Fruit fly (Drosophila melanogaster) whole organism, adult: Measurements from ENCODE around the gene Gr33a.

Experiments
- CG11617 ChIP-seq: fragments of 200-800 bp; sonication (Bioruptor generic); optimal IDR thresholded peaks from 2 replicates; lab custom pipeline; 2017; ENCODE audit warnings: mild to moderate bottlenecking, missing biosample characterization, missing genetic modification reagents, missing genetic modification characterization
- CG12768 ChIP-seq: fragments of 200-800 bp; sonication (Bioruptor generic); optimal IDR thresholded peaks from 2 replicates; lab custom pipeline; 2017; ENCODE audit warnings: missing biosample characterization, missing genetic modification characterization, mild to moderate bottlenecking, moderate library complexity, missing genetic modification reagents
- CG14711 ChIP-seq: fragments of 200-800 bp; sonication (Bioruptor generic); optimal IDR thresholded peaks from 2 replicates; lab custom pipeline; 2018; ENCODE audit warnings: missing biosample characterization, mild to moderate bottlenecking, missing genetic modification characterization, moderate library complexity
- CG1620 ChIP-seq: fragments of 200-800 bp; sonication (Bioruptor generic); optimal IDR thresholded peaks from 2 replicates; lab custom pipeline; 2016; ENCODE audit warnings: missing biosample characterization, missing genetic modification characterization
- CG33017 ChIP-seq: fragments of 200-800 bp; sonication (Bioruptor generic); optimal IDR thresholded peaks from 2 replicates; lab custom pipeline; 2018; ENCODE audit warnings: missing biosample characterization, mild to moderate bottlenecking, missing genetic modification characterization, moderate library complexity
- CG5204 ChIP-seq: fragments of 200-800 bp; sonication (Bioruptor generic); optimal IDR thresholded peaks from 2 replicates; lab custom pipeline; 2016; ENCODE audit warnings: missing biosample characterization, missing genetic modification characterization
- CG7045 ChIP-seq: fragments of 200-800 bp; sonication (Bioruptor generic); optimal IDR thresholded peaks from 2 replicates; lab custom pipeline; 2017; ENCODE audit warnings: missing biosample characterization, mild to moderate bottlenecking, missing genetic modification characterization
- CG7101 ChIP-seq: fragments of 200-800 bp; sonication (Bioruptor generic); optimal IDR thresholded peaks from 2 replicates; lab custom pipeline; 2018; ENCODE audit warnings: missing biosample characterization, mild to moderate bottlenecking, missing genetic modification characterization, moderate library complexity
- Clk ChIP-seq: fragments of 200-800 bp; sonication (Bioruptor generic); optimal IDR thresholded peaks from 2 replicates; lab custom pipeline; 2017; ENCODE audit warnings: missing biosample characterization, missing genetic modification characterization
- Crg-1 ChIP-seq: fragments of 200-800 bp; sonication (Bioruptor generic); optimal IDR thresholded peaks from 2 replicates; lab custom pipeline; 2016; ENCODE audit warnings: missing biosample characterization, missing genetic modification characterization
- Hr96 ChIP-seq: fragments of 200-800 bp; sonication (Bioruptor generic); optimal IDR thresholded peaks from 2 replicates; lab custom pipeline; 2016; ENCODE audit warnings: missing biosample characterization, missing genetic modification characterization
- Mnt ChIP-seq: fragments of 200-800 bp; sonication (Bioruptor generic); optimal IDR thresholded peaks from 2 replicates; lab custom pipeline; 2016; ENCODE audit warnings: missing biosample characterization, mild to moderate bottlenecking, missing genetic modification characterization
- bab1 ChIP-seq: fragments of 200-800 bp; sonication (Bioruptor generic); optimal IDR thresholded peaks from 3 replicates; lab custom pipeline; 2019; ENCODE audit warnings: missing biosample characterization, mild to moderate bottlenecking, missing genetic modification characterization, moderate library complexity
- cic ChIP-seq: fragments of 200-800 bp; sonication (Bioruptor generic); optimal IDR thresholded peaks from 2 replicates; lab custom pipeline; 2017; ENCODE audit warnings: missing biosample characterization, mild to moderate bottlenecking, missing genetic modification characterization, moderate library complexity
- cnc ChIP-seq, 2 experiments: fragments of >200 bp; optimal IDR thresholded peaks; 2 replicates each; lab custom pipeline; 2017
- kay ChIP-seq: fragments of 200-800 bp; sonication (Bioruptor generic); peaks from one replicate; lab custom pipeline; 2016; ENCODE audit warnings: missing biosample characterization, missing genetic modification characterization, borderline replicate concordance
- ovo ChIP-seq: fragments of 200-800 bp; sonication (Bioruptor generic); optimal IDR thresholded peaks from 2 replicates; lab custom pipeline; 2016; ENCODE audit warnings: missing biosample characterization, missing genetic modification characterization
- pad ChIP-seq: fragments of 200-800 bp; sonication (Bioruptor generic); optimal IDR thresholded peaks from 3 replicates; lab custom pipeline; 2017; ENCODE audit warnings: missing biosample characterization, missing genetic modification characterization, mild to moderate bottlenecking, moderate library complexity, missing genetic modification reagents
- tj ChIP-seq: fragments of 200-800 bp; sonication (Bioruptor generic); optimal IDR thresholded peaks from 3 replicates; lab custom pipeline; 2017; ENCODE audit warnings: missing biosample characterization, mild to moderate bottlenecking, missing genetic modification characterization, moderate library complexity
- toe ChIP-seq: fragments of 200-800 bp; sonication (Bioruptor generic); optimal IDR thresholded peaks from 2 replicates; lab custom pipeline; 2016; ENCODE audit warnings: missing biosample characterization, missing genetic modification characterization

Gene Gr33a

DNA sequence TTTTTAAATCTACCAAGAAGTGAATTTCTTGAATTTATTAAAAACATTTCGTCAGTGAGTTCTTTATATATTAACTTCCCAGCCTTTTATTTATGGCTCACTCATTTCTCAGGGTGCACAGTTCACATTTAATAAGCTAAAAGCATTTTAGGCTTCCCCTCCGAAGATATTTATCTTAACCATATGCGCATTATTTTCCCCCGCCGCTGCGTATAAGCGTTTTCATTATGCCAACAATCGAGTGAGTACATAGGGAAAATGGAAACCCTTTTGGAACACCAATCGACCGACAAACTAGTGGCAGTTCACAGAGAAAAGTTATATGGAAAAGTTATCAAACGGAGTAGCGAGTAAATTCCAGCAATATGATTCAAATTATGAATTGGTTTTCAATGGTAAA is at the start of gene Gr33a:
TSS of gene Gr33a (plus strand) at position 301 of the 400 bp plus-strand sequence.
- TF ChIP-seq bab1 (GFP tag; lab: Kevin White, UChicago) (no peak), kay (peak; percentile 4)

DNA sequence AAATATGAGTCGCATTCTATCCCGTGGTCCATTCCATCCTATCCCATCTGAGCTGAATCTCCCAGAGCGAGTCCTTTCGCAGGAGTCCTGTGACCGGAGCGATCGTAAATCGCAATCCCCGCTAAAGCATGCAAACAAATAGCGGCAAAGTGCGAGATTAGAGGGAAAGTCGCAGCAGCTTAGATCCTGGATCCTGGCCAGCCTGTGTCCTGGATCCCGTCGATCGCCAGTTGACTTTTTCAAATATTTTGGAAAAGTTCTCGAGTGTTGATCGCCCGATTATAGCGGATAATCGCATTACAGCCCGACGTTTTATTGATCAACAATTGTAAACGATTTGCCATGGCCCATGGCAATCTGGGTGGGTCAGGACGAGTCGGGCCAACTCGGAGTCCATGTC is 48.7 kb upstream of the Gr33a start:
- TF ChIP-seq CG7045 (GFP tag; lab: Kevin White, UChicago): no peak
- no peak for TF ChIP-seq Hr96 (GFP tag; lab: Kevin White, UChicago)
- no peak for TF ChIP-seq CG33017
- TF ChIP-seq tj: no peak

DNA sequence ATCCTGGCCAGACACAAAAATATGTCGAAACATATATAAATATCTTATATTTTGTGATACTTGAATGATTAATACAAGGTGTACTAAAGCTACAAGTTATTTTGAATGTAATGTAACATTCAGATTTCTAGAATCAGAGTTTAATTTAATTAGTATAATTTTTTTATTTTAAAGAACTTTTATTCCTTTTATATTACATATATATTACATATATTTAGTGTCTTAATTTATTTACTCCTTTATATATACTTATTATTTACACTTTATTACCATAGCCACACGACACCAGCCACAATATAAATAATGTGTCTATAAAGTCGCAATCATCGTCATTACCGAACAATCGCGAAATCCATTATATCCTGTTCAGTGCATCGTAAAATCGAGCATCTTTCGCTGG is 46.3 kb upstream of the Gr33a start, which contains the start of gene Pex19:
TSS of gene Pex19 (plus strand) at position 301 of the 400 bp plus-strand sequence.
- TF ChIP-seq CG33017: no peak
- no peak for TF ChIP-seq kay
- TF ChIP-seq Crg-1: no peak

DNA sequence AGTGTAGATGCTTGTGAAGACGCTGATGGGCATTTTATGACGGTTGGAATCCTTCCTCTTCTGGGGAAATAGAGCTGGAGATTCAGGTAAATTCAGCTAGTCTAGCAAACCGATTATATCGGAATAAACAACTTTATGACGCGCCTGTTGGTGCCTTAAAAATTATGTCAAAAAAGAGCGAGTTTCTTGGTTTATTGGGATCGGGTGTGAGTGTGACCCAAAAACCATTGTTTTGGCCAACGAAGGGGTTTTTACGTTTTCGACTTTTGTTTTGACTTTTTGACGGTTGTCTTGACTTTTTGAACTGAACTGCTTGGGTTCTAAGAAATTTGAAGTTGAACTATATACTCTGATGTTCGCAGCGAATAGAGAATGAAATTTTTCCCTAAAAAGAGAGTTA is 45.8 kb upstream of the Gr33a start:
- TF ChIP-seq ovo (GFP tag; lab: Kevin White, UChicago) (no peak), tj (no peak), CG7045 (GFP tag; lab: Kevin White, UChicago) (no peak), CG12768 (no peak), pad (no peak), Clk (GFP tag; lab: Kevin White, UChicago) (no peak), CG1620 (GFP tag; lab: Kevin White, UChicago) (no peak), CG14711 (tag; lab: Kevin White, UChicago) (no peak), Hr96 (GFP tag; lab: Kevin White, UChicago) (no peak), Crg-1 (no peak)

DNA sequence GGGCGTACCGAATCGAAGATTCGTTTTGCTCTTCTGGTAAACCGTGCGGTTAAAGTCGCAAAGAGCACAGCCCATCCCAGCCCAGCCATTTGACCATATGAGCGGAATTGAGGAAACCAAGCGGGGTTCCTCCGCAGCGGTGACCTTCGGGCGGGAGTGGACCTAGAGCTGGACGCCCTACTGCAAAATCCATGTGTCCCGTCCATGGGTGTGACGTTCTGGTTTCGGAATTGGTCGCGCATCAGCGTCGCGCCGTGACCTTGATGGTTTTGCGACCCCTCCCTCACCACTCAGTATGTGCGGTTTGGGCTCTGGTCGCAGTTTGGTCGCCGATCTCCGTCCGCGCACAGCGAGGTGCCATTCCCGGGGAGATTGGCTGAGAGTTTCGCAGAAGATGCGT is 45.1 kb upstream of the Gr33a start:
- TF ChIP-seq kay (no peak), ovo (GFP tag; lab: Kevin White, UChicago) (no peak), CG5204 (no peak), toe (GFP tag; lab: Kevin White, UChicago) (no peak), Crg-1 (no peak), CG1620 (GFP tag; lab: Kevin White, UChicago) (no peak), cnc (optimal IDR thresholded peaks at IDR 0.05; lab: Kevin White, UChicago) (no peak), CG11617 (no peak), pad (no peak), CG33017 (no peak), Clk (GFP tag; lab: Kevin White, UChicago) (no peak), tj (no peak), Mnt (GFP tag; lab: Kevin White, UChicago) (no peak), CG14711 (tag; lab: Kevin White, UChicago) (no peak), Hr96 (GFP tag; lab: Kevin White, UChicago) (no peak), bab1 (GFP tag; lab: Kevin White, UChicago) (no peak), CG7045 (GFP tag; lab: Kevin White, UChicago) (no peak), CG12768 (no peak), cic (no peak)

DNA sequence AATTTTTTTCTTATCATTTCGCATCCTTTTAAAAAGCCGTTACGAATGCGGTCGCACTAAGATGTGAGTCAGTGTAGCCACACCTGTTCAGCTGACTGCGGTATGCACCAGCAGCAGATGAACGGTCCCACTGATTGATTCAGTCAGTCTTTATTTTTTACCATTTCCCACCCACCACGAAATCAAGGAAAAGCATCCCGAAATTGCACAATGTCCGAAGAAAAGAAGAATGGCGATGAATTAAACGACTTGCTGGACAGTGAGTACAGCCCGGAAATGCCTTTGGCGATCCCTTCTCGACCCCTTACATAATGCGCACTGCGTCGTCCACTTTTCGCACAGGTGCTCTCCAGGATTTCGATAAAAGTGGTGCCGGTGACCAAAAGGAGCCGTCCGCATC is 44.2 kb upstream of the Gr33a start:
- TF ChIP-seq CG1620 (GFP tag; lab: Kevin White, UChicago) (no peak), bab1 (GFP tag; lab: Kevin White, UChicago) (peak; percentile 44), Mnt (GFP tag; lab: Kevin White, UChicago) (peak; percentile 33)

DNA sequence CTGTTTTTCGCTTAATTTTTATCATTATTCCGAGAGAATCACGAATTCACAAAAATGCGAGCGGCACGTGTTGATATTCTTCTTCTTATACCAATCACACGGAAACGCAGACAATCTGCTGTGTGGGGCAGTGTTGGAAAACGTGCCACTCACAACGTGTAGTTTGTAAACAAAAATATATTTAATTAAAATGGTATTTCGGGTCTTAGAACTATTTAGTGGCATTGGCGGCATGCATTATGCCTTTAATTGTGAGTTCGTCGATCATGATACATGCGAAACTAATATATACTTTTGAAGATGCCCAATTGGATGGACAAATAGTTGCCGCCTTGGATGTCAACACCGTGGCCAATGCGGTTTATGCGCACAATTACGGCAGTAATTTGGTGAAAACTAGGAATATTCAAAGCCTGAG is 41.4 kb upstream of the Gr33a start, which contains the start of the genes CG6712 and Mt2:
TSS of gene CG6712 (minus strand) at position 116 of the 418 bp plus-strand sequence.
TSS of gene Mt2 (plus strand) at position 130 of the 418 bp plus-strand sequence.
- TF ChIP-seq CG11617 (no peak), CG7045 (GFP tag; lab: Kevin White, UChicago) (no peak), tj (no peak), bab1 (GFP tag; lab: Kevin White, UChicago) (peak; percentile 1), toe (GFP tag; lab: Kevin White, UChicago) (no peak), cnc (optimal IDR thresholded peaks at IDR 0.05; lab: Kevin White, UChicago) (no peak), CG1620 (GFP tag; lab: Kevin White, UChicago) (no peak), Hr96 (GFP tag; lab: Kevin White, UChicago) (no peak), ovo (GFP tag; lab: Kevin White, UChicago) (no peak), CG14711 (tag; lab: Kevin White, UChicago) (no peak), Mnt (GFP tag; lab: Kevin White, UChicago) (peak; percentile 99), kay (no peak), CG7101 (tag; lab: Kevin White, UChicago) (peak; percentile 31), cic (peak; percentile 11), CG33017 (no peak), pad (peak; percentile 19), CG5204 (no peak), Crg-1 (peak; percentile 28), CG12768 (peak; percentile 2), Clk (GFP tag; lab: Kevin White, UChicago) (no peak)

DNA sequence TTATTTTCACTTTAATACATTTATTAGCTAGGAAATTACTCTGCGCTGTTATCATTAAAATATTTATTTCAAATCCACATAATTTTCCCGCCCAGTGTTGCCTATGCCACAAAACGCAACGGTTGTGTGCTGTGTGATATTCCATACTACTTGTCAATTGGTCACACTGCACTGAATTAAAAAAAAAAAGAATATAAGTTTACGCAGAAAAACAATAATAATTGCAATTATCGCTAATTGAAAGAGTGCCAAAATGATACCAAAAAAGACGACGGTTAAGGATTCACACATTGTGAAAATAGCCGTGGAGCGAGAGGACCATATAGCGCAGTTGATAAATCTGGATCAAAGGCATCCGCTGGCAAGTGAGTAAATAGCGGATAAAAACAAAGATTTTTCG is 40.1 kb upstream of the Gr33a start, which contains the start of gene Ced-12:
TSS of gene Ced-12 (plus strand) at position 141 of the 400 bp plus-strand sequence.
- no peak for TF ChIP-seq cnc (optimal IDR thresholded peaks at IDR 0.05; lab: Kevin White, UChicago)
- no peak for TF ChIP-seq CG12768
- TF ChIP-seq Hr96 (GFP tag; lab: Kevin White, UChicago): no peak
- TF ChIP-seq CG11617: peak; percentile 26
- no peak for TF ChIP-seq CG1620 (GFP tag; lab: Kevin White, UChicago)
- no peak for TF ChIP-seq CG7045 (GFP tag; lab: Kevin White, UChicago)
- peak; percentile 26 for TF ChIP-seq bab1 (GFP tag; lab: Kevin White, UChicago)
- no peak for TF ChIP-seq Clk (GFP tag; lab: Kevin White, UChicago)
- no peak for TF ChIP-seq Crg-1
- no peak for TF ChIP-seq CG33017
- TF ChIP-seq CG14711 (tag; lab: Kevin White, UChicago): peak; percentile 10
- TF ChIP-seq tj: no peak
